Fruit fly (Drosophila melanogaster): Measurements from ENCODE around the gene MED24.

- TF ChIP-seq CG2889 (GFP tag; IDR thresholded peaks at IDR 0.05) (peak; percentile 77), CG8478 (optimal IDR thresholded peaks at IDR 0.05) (peak; percentile 76), pnt (GFP tag; optimal IDR thresholded peaks at IDR 0.05) (peak; percentile 79), Dref (GFP tag; IDR thresholded peaks at IDR 0.05) (peak; percentile 48; the same call in 1 of the 2 replicates), Nf-YB (GFP tag; optimal IDR thresholded peaks at IDR 0.05) (peak; percentile 33), dimm (GFP tag; IDR thresholded peaks at IDR 0.05) (peak; percentile 54; the same call in 1 of the 2 replicates), CG12942 (GFP tag; optimal IDR thresholded peaks at IDR 0.05) (peak; percentile 81), CG18011 (GFP tag; optimal IDR thresholded peaks at IDR 0.05) (peak; percentile 70), dmrt99B (tag; optimal IDR thresholded peaks at IDR 0.05) (no peak)
Measured at dm6 chr3L:8186627-8187396, 4.3 kb upstream of the MED24 start, which contains the start of the genes ERR and Atg18a.

Data from whole organism, embryonic.